Fruit fly (Drosophila melanogaster): ENCODE results near the gene CG17931.

The CG17931 gene

dm6 chr3R:16368288-16368687, 9.0 kb upstream of the CG17931 start, which contains the start of gene js:
Gene js (minus strand): TSS chr3R:16368306.
- TF ChIP-seq usp (GFP tag; optimal IDR thresholded peaks at IDR 0.05) (no peak), woc (GFP tag; optimal IDR thresholded peaks at IDR 0.05) (no peak), h (GFP tag; optimal IDR thresholded peaks at IDR 0.05) (no peak), brk (GFP tag; optimal IDR thresholded peaks at IDR 0.05) (no peak), sv (GFP tag; optimal IDR thresholded peaks at IDR 0.05) (no peak), foxo (GFP tag; optimal IDR thresholded peaks at IDR 0.05) (no peak), Hnf4 (GFP tag; optimal IDR thresholded peaks at IDR 0.05) (no peak), Mio (GFP tag; optimal IDR thresholded peaks at IDR 0.05) (no peak), lola (GFP tag; optimal IDR thresholded peaks at IDR 0.05) (no peak), OdsH (GFP tag; optimal IDR thresholded peaks at IDR 0.05) (no peak), dsf (GFP tag; optimal IDR thresholded peaks at IDR 0.05; ENCODE audit: borderline replicate concordance) (no peak), Abd-B (GFP tag; optimal IDR thresholded peaks at IDR 0.05) (no peak), HLH106 (tag; optimal IDR thresholded peaks at IDR 0.05) (no peak), Dfd (GFP tag; optimal IDR thresholded peaks at IDR 0.05) (no peak), jim (GFP tag; optimal IDR thresholded peaks at IDR 0.05) (no peak), GATAd (GFP tag; optimal IDR thresholded peaks at IDR 0.05) (no peak), dl (GFP tag; optimal IDR thresholded peaks at IDR 0.05; ENCODE audit: insufficient read depth in 1 of 2, partially characterized antibody in 2 of 2) (no peak), br (GFP tag; optimal IDR thresholded peaks at IDR 0.05) (no peak)

DNA sequence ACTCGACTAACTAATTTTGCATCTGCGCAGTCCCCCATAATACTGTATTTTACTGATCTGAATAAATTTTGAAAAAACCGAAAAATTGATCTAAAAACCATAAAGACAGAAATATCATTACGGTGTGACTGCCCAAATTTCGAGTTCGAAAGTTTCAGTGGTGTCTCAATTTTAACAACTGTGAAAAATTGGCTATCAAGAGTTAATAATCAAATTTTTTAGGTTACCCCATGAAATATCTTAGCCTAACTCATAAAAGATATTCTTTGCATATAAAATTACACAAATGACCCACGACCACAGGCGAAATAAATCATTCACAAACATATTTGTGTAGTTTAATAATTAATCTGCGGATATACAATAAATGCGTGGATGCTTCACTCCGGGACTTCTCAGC, 742 bp upstream of the CG17931 start, which contains the start of gene CG42446:
Gene CG42446 (minus strand): TSS at position 101 of the 400 bp plus-strand sequence.
- TF ChIP-seq Myc (optimal IDR thresholded peaks at IDR 0.05) (no peak), CG32264 (GFP tag; optimal IDR thresholded peaks at IDR 0.05) (no peak), Vsx2 (GFP tag; optimal IDR thresholded peaks at IDR 0.05; ENCODE audit: partially characterized antibody) (no peak), Hr78 (GFP tag; optimal IDR thresholded peaks at IDR 0.05) (no peak), woc (GFP tag; optimal IDR thresholded peaks at IDR 0.05) (no peak), Sp1 (GFP tag; optimal IDR thresholded peaks at IDR 0.05) (no peak), Hr83 (GFP tag; optimal IDR thresholded peaks at IDR 0.05; ENCODE audit: poor library complexity, severe bottlenecking) (no peak), tai (GFP tag; optimal IDR thresholded peaks at IDR 0.05) (no peak), brk (GFP tag; optimal IDR thresholded peaks at IDR 0.05) (no peak), Dif (GFP tag; optimal IDR thresholded peaks at IDR 0.05; ENCODE audit: partially characterized antibody) (no peak), HLH106 (tag; optimal IDR thresholded peaks at IDR 0.05) (no peak), sage (GFP tag; optimal IDR thresholded peaks at IDR 0.05) (no peak), N (GFP tag; optimal IDR thresholded peaks at IDR 0.05) (no peak), rgr (GFP tag; optimal IDR thresholded peaks at IDR 0.05) (no peak)

DNA sequence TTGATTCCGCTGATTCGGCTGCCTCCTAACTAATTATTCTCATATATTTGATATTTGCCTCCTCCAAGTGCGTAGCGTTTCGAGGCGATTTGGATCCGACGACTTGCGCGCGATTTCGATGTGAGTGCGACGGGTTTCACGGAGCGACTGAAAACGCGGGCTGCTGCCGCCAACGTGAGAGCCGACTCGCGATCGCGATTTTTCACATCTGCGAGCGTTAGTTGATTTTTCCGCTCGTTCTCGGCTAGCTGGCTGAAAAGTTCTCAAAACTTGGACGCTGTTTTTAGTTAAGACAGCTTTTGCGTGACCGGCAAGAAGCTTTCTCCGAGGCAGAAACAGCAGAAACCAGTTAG, 2.4 kb downstream of the CG17931 start, which contains the start of gene CG10311:
Gene CG10311 (minus strand): TSS at position 153 of the 353 bp plus-strand sequence.
- no peak for TF ChIP-seq br (GFP tag; optimal IDR thresholded peaks at IDR 0.05)
- TF ChIP-seq Hr83 (GFP tag; optimal IDR thresholded peaks at IDR 0.05; ENCODE audit: poor library complexity, severe bottlenecking): no peak
- TF ChIP-seq CG32264 (GFP tag; optimal IDR thresholded peaks at IDR 0.05): no peak
- no peak for TF ChIP-seq ey (GFP tag; optimal IDR thresholded peaks at IDR 0.05)
- TF ChIP-seq GATAd (GFP tag; optimal IDR thresholded peaks at IDR 0.05): no peak
- no peak for TF ChIP-seq Mio (GFP tag; optimal IDR thresholded peaks at IDR 0.05)
- no peak for TF ChIP-seq Jra (GFP tag; optimal IDR thresholded peaks at IDR 0.05)
- TF ChIP-seq Dfd (GFP tag; optimal IDR thresholded peaks at IDR 0.05): no peak
- no peak for TF ChIP-seq psq (GFP tag; optimal IDR thresholded peaks at IDR 0.05)
- TF ChIP-seq OdsH (GFP tag; optimal IDR thresholded peaks at IDR 0.05): no peak
- no peak for TF ChIP-seq brk (GFP tag; optimal IDR thresholded peaks at IDR 0.05)
- no peak for TF ChIP-seq dl (GFP tag; optimal IDR thresholded peaks at IDR 0.05; ENCODE audit: insufficient read depth in 1 of 2, partially characterized antibody in 2 of 2)
- no peak for TF ChIP-seq Sp1 (GFP tag; optimal IDR thresholded peaks at IDR 0.05)
- TF ChIP-seq Vsx2 (GFP tag; optimal IDR thresholded peaks at IDR 0.05; ENCODE audit: partially characterized antibody): no peak
- TF ChIP-seq CrebA (GFP tag; optimal IDR thresholded peaks at IDR 0.05; ENCODE audit: borderline replicate concordance): no peak
- TF ChIP-seq jim (GFP tag; optimal IDR thresholded peaks at IDR 0.05): no peak
- TF ChIP-seq Hr78 (GFP tag; optimal IDR thresholded peaks at IDR 0.05): no peak
- TF ChIP-seq sage (GFP tag; optimal IDR thresholded peaks at IDR 0.05): no peak
- no peak for TF ChIP-seq Dif (GFP tag; optimal IDR thresholded peaks at IDR 0.05; ENCODE audit: partially characterized antibody)
- no peak for TF ChIP-seq usp (GFP tag; optimal IDR thresholded peaks at IDR 0.05)

All from whole organism, wandering third instar larva.